Fruit fly (Drosophila melanogaster) whole organism, embryonic: ENCODE results near the gene Mocs1.

Experiments
- CG11085 ChIP-seq: fragments of 200-800 bp; sonication (Bioruptor generic); IDR thresholded peaks from 2 replicates; pipeline ENCODE4 v1.3.6; 2022; ENCODE audit warnings: missing biosample characterization, missing genetic modification characterization
- CG11247 ChIP-seq: fragments of 200-800 bp; sonication (Bioruptor generic); IDR thresholded peaks from 2 replicates; pipeline ENCODE4 v1.3.6; 2022; ENCODE audit warnings: missing biosample characterization, missing genetic modification characterization
- CG11560 ChIP-seq: fragments of 200-800 bp; sonication (Bioruptor generic); IDR thresholded peaks from 3 replicates; pipeline ENCODE4 v1.3.6; 2022; ENCODE audit warnings: missing biosample characterization, missing genetic modification characterization
- CG12744 ChIP-seq: fragments of 200-800 bp; sonication (Bioruptor generic); optimal IDR thresholded peaks from 2 replicates; lab custom pipeline; 2016; ENCODE audit warnings: missing biosample characterization, missing genetic modification characterization
- CG12769 ChIP-seq: fragments of 200-800 bp; sonication (Bioruptor generic); optimal IDR thresholded peaks from 2 replicates; lab custom pipeline; 2019; ENCODE audit warnings: missing biosample characterization, mild to moderate bottlenecking, missing genetic modification characterization, moderate library complexity
- CG13775 ChIP-seq: fragments of 200-800 bp; sonication (Bioruptor generic); optimal IDR thresholded peaks from 3 replicates; lab custom pipeline; 2017; ENCODE audit warnings: missing biosample characterization, mild to moderate bottlenecking, missing genetic modification characterization
- CG14965 ChIP-seq: fragments of 200-800 bp; sonication (Bioruptor generic); optimal IDR thresholded peaks from 2 replicates; lab custom pipeline; 2016; ENCODE audit warnings: missing biosample characterization, missing genetic modification characterization, borderline replicate concordance
- CG15601 ChIP-seq: fragments of 200-800 bp; sonication (Bioruptor generic); optimal IDR thresholded peaks from 3 replicates; lab custom pipeline; 2019; ENCODE audit warnings: missing biosample characterization, mild to moderate bottlenecking, missing genetic modification characterization, moderate library complexity
- CG17328 ChIP-seq: fragments of 200-800 bp; sonication (Bioruptor generic); IDR thresholded peaks from 2 replicates; pipeline ENCODE4 v1.3.6; 2022; ENCODE audit warnings: missing biosample characterization, missing genetic modification characterization
- CG2202 ChIP-seq: fragments of 200-800 bp; sonication (Bioruptor generic); optimal IDR thresholded peaks from 2 replicates; lab custom pipeline; 2018; ENCODE audit warnings: missing biosample characterization, mild to moderate bottlenecking, missing genetic modification characterization
- CG2875 ChIP-seq: fragments of 200-800 bp; sonication (Bioruptor generic); optimal IDR thresholded peaks from 2 replicates; lab custom pipeline; 2017; ENCODE audit warnings: missing biosample characterization, mild to moderate bottlenecking, missing genetic modification characterization, missing genetic modification reagents
- CG5953 ChIP-seq: fragments of 200-800 bp; sonication (Bioruptor generic); IDR thresholded peaks from 2 replicates; pipeline ENCODE4 v1.3.6; 2022; ENCODE audit warnings: missing biosample characterization, missing genetic modification characterization
- CG6254 ChIP-seq: fragments of 200-800 bp; sonication (Bioruptor generic); optimal IDR thresholded peaks from 3 replicates; lab custom pipeline; 2017; ENCODE audit warnings: mild to moderate bottlenecking, missing biosample characterization, missing genetic modification reagents, missing genetic modification characterization
- CG6791 ChIP-seq: fragments of 200-800 bp; sonication (Bioruptor generic); IDR thresholded peaks from 3 replicates; pipeline ENCODE4 v1.3.6; 2022; ENCODE audit warnings: missing biosample characterization, missing genetic modification characterization; ENCODE audit not compliant: partially characterized antibody
- CG7357 ChIP-seq: fragments of 200-800 bp; sonication (Bioruptor generic); IDR thresholded peaks from 3 replicates; pipeline ENCODE4 v1.3.6; 2022; ENCODE audit warnings: missing biosample characterization, missing genetic modification characterization
- CG7928 ChIP-seq: fragments of 200-800 bp; sonication (Bioruptor generic); optimal IDR thresholded peaks from 2 replicates; lab custom pipeline; 2017; ENCODE audit warnings: missing biosample characterization, mild to moderate bottlenecking, missing genetic modification characterization
- CG7963 ChIP-seq: fragments of 200-800 bp; sonication (Bioruptor generic); IDR thresholded peaks from 3 replicates; pipeline ENCODE4 v1.3.6; 2022; ENCODE audit warnings: missing biosample characterization, missing genetic modification characterization; ENCODE audit not compliant: partially characterized antibody
- CG8281 ChIP-seq: fragments of 200-800 bp; sonication (Bioruptor generic); optimal IDR thresholded peaks from 2 replicates; lab custom pipeline; 2018; ENCODE audit warnings: missing biosample characterization, mild to moderate bottlenecking, missing genetic modification characterization, moderate library complexity
- CrebB ChIP-seq: fragments of 200-800 bp; sonication (Bioruptor generic); optimal IDR thresholded peaks from 3 replicates; lab custom pipeline; 2018; ENCODE audit warnings: missing biosample characterization, mild to moderate bottlenecking, missing genetic modification characterization
- D19B ChIP-seq: fragments of 200-800 bp; sonication (Bioruptor generic); optimal IDR thresholded peaks from 2 replicates; lab custom pipeline; 2017; ENCODE audit warnings: missing biosample characterization, mild to moderate bottlenecking, missing genetic modification characterization
- Dip2 ChIP-seq: fragments of 200-800 bp; sonication (Bioruptor generic); IDR thresholded peaks from 2 replicates; pipeline ENCODE4 v1.3.6; 2022; ENCODE audit warnings: missing biosample characterization, missing genetic modification characterization
- Dip3 ChIP-seq: fragments of 200-800 bp; sonication (Bioruptor generic); optimal IDR thresholded peaks from 3 replicates; lab custom pipeline; 2016; ENCODE audit warnings: missing biosample characterization, missing genetic modification characterization
- Eip74EF ChIP-seq, 2 experiments: fragments of 200-800 bp in 1 of 2; fragments of >200 bp in 1 of 2; sonication (Bioruptor generic) in 1 of 2; optimal IDR thresholded peaks; 2 replicates each; lab custom pipeline; 2017 to 2019; ENCODE audit warnings: missing biosample characterization in 2 of 2, missing genetic modification characterization in 2 of 2, mild to moderate bottlenecking in 1 of 2, moderate library complexity in 1 of 2
- Jarid2 ChIP-seq: fragments of 200-800 bp; sonication (Bioruptor generic); optimal IDR thresholded peaks from 3 replicates; lab custom pipeline; 2017; ENCODE audit warnings: mild to moderate bottlenecking, missing biosample characterization, missing genetic modification reagents, missing genetic modification characterization
- Lpt ChIP-seq: fragments of >200 bp; optimal IDR thresholded peaks from 2 replicates; lab custom pipeline; 2018; ENCODE audit warnings: missing biosample characterization, missing genetic modification characterization
- Mes4 ChIP-seq: fragments of 200-800 bp; sonication (Bioruptor generic); optimal IDR thresholded peaks from 2 replicates; lab custom pipeline; 2016; ENCODE audit warnings: missing biosample characterization, missing genetic modification characterization
- Spps ChIP-seq: fragments of 200-800 bp; sonication (Bioruptor generic); optimal IDR thresholded peaks from 2 replicates; lab custom pipeline; 2018; ENCODE audit warnings: missing biosample characterization, mild to moderate bottlenecking, missing genetic modification characterization
- Sry-β ChIP-seq: fragments of 200-800 bp; sonication (Bioruptor generic); optimal IDR thresholded peaks from 2 replicates; lab custom pipeline; 2018; ENCODE audit warnings: missing biosample characterization, mild to moderate bottlenecking, missing genetic modification characterization, moderate library complexity
- ap ChIP-seq: fragments of 200-800 bp; sonication (Bioruptor generic); IDR thresholded peaks from 2 replicates; pipeline ENCODE4 v1.3.6; 2022; ENCODE audit warnings: missing biosample characterization, missing genetic modification characterization
- ash1 ChIP-seq: fragments of 200-800 bp; sonication (Bioruptor generic); optimal IDR thresholded peaks from 2 replicates; lab custom pipeline; 2018; ENCODE audit warnings: missing biosample characterization, mild to moderate bottlenecking, missing genetic modification characterization
- cas ChIP-seq: fragments of 200-800 bp; sonication (Bioruptor generic); IDR thresholded peaks from 2 replicates; pipeline ENCODE4 v1.3.6; 2022; ENCODE audit warnings: missing biosample characterization, missing genetic modification characterization
- chif ChIP-seq, 2 experiments: fragments of 200-800 bp; sonication (Bioruptor generic); optimal IDR thresholded peaks; 3 replicates each; lab custom pipeline; 2016; ENCODE audit warnings: missing biosample characterization in 2 of 2, missing genetic modification characterization in 2 of 2
- dati ChIP-seq: fragments of 200-800 bp; sonication (Bioruptor generic); IDR thresholded peaks from 2 replicates; pipeline ENCODE4 v1.3.6; 2022; ENCODE audit warnings: missing biosample characterization, missing genetic modification characterization
- esg ChIP-seq: fragments of 200-800 bp; sonication (Bioruptor generic); conservative IDR thresholded peaks from 2 replicates; pipeline ENCODE4 v1.3.6; 2022; ENCODE audit warnings: missing biosample characterization, missing genetic modification characterization
- eve ChIP-seq, 2 experiments: fragments of >200 bp; optimal IDR thresholded peaks; 2 replicates each; lab custom pipeline; 2017; ENCODE audit warnings: missing biosample characterization in 2 of 2, missing genetic modification characterization in 2 of 2
- gcm2 ChIP-seq: fragments of 200-800 bp; sonication (Bioruptor generic); optimal IDR thresholded peaks from 2 replicates; lab custom pipeline; 2016; ENCODE audit warnings: missing biosample characterization, missing genetic modification characterization
- gem ChIP-seq: fragments of 200-800 bp; sonication (Bioruptor generic); optimal IDR thresholded peaks from 2 replicates; lab custom pipeline; 2019; ENCODE audit warnings: missing biosample characterization, mild to moderate bottlenecking, missing genetic modification characterization, moderate library complexity
- hbn ChIP-seq: fragments of 200-800 bp; sonication (Bioruptor generic); IDR thresholded peaks from 2 replicates; pipeline ENCODE4 v1.3.6; 2022; ENCODE audit warnings: missing biosample characterization, missing genetic modification characterization; ENCODE audit not compliant: partially characterized antibody
- lab ChIP-seq: fragments of 200-800 bp; sonication (Bioruptor generic); optimal IDR thresholded peaks from 3 replicates; lab custom pipeline; 2017; ENCODE audit warnings: missing biosample characterization, missing genetic modification characterization, mild to moderate bottlenecking, moderate library complexity, missing genetic modification reagents
- lmd ChIP-seq: fragments of 200-800 bp; sonication (Bioruptor generic); IDR thresholded peaks from 2 replicates; pipeline ENCODE4 v1.3.6; 2022; ENCODE audit warnings: missing biosample characterization, missing genetic modification characterization
- lov ChIP-seq, 2 experiments: fragments of 200-800 bp in 1 of 2; fragments of >200 bp in 1 of 2; sonication (Bioruptor generic) in 1 of 2; IDR thresholded peaks in 1 of 2; optimal IDR thresholded peaks in 1 of 2; 2 replicates in 1 of 2; 3 replicates in 1 of 2; pipeline versions ENCODE4 v1.3.6 to Lab custom; 2017 to 2022; ENCODE audit warnings: missing biosample characterization in 1 of 2, missing genetic modification characterization in 1 of 2
- mirr ChIP-seq: fragments of 200-800 bp; sonication (Bioruptor generic); optimal IDR thresholded peaks from 3 replicates; lab custom pipeline; 2018; ENCODE audit warnings: missing biosample characterization, mild to moderate bottlenecking, missing genetic modification characterization
- odd ChIP-seq: fragments of 200-800 bp; sonication (Bioruptor generic); optimal IDR thresholded peaks from 2 replicates; lab custom pipeline; 2017; ENCODE audit warnings: missing biosample characterization, mild to moderate bottlenecking, missing genetic modification characterization
- psq ChIP-seq: fragments of 200-800 bp; sonication (Bioruptor generic); optimal IDR thresholded peaks from 2 replicates; lab custom pipeline; 2017; ENCODE audit warnings: missing biosample characterization, missing genetic modification characterization
- repo ChIP-seq: fragments of 200-800 bp; sonication (Bioruptor generic); optimal IDR thresholded peaks from 2 replicates; lab custom pipeline; 2016; ENCODE audit warnings: missing biosample characterization, missing genetic modification characterization
- shn ChIP-seq: fragments of 200-800 bp; sonication (Bioruptor generic); optimal IDR thresholded peaks from 3 replicates; lab custom pipeline; 2016; ENCODE audit warnings: missing biosample characterization, missing genetic modification characterization
- sima ChIP-seq: fragments of 200-800 bp; sonication (Bioruptor generic); optimal IDR thresholded peaks from 2 replicates; lab custom pipeline; 2016; ENCODE audit warnings: missing biosample characterization, missing genetic modification characterization
- tin ChIP-seq: fragments of 200-800 bp; sonication (Bioruptor generic); optimal IDR thresholded peaks from 3 replicates; lab custom pipeline; 2016; ENCODE audit warnings: missing biosample characterization, missing genetic modification characterization

The Mocs1 gene

dm6 chr3L:11084557-11085231, 14.4 kb downstream of the Mocs1 start (continued):
- TF ChIP-seq lab (GFP tag; lab: Kevin White, UChicago) (peak; percentile 94), gem (peak; percentile 98), esg (GFP tag; lab: Robert Waterston, UW) (peak; percentile 93), CG15601 (peak; percentile 98), CG11560 (peak; percentile 74), repo (GFP tag; lab: Kevin White, UChicago) (peak; percentile 96), Eip74EF (GFP tag; optimal IDR thresholded peaks at IDR 0.05; lab: Kevin White, UChicago) (peak in 1 of 2 experiments; percentile 98), eve (GFP tag; optimal IDR thresholded peaks at IDR 0.05; lab: Kevin White, UChicago) (peak in 1 of 2 experiments; percentile 72), lov (optimal IDR thresholded peaks at IDR 0.05; lab: Kevin White, UChicago) (no peak), lov (GFP tag; IDR thresholded peaks at IDR 0.05; lab: Robert Waterston, UW) (peak; percentile 97), Spps (tag; lab: Kevin White, UChicago) (peak; percentile 96), CG5953 (GFP tag; lab: Robert Waterston, UW) (peak; percentile 95), CG14965 (GFP tag; lab: Kevin White, UChicago) (peak; percentile 85), hbn (no peak), Mes4 (peak; percentile 98), mirr (GFP tag; lab: Kevin White, UChicago) (no peak), Dip2 (GFP tag; lab: Robert Waterston, UW) (peak; percentile 36; the same call in 1 of the 2 replicates), chif (GFP tag; optimal IDR thresholded peaks at IDR 0.05; lab: Kevin White, UChicago) (peak; percentile 98), D19B (peak; percentile 66), sima (GFP tag; lab: Kevin White, UChicago) (peak; percentile 91), tin (peak; percentile 97), Lpt (GFP tag; lab: Kevin White, UChicago) (no peak), CG2875 (peak; percentile 96), CG13775 (peak; percentile 94), CG7963 (GFP tag; lab: Robert Waterston, UW) (no peak), CG6791 (no peak), dati (GFP tag; lab: Robert Waterston, UW) (peak; percentile 90), cas (peak; percentile 78), CG12769 (tag; lab: Kevin White, UChicago) (peak; percentile 94), lmd (GFP tag; lab: Robert Waterston, UW) (peak; percentile 95), CG8281 (tag; lab: Kevin White, UChicago) (peak; percentile 88), CG2202 (tag; lab: Kevin White, UChicago) (peak; percentile 98), CG12744 (peak; percentile 96), Jarid2 (GFP tag; lab: Kevin White, UChicago) (peak; percentile 83), CG11247 (GFP tag; lab: Robert Waterston, UW) (peak; percentile 89), CrebB (tag; lab: Kevin White, UChicago) (peak; percentile 95), odd (GFP tag; lab: Kevin White, UChicago) (peak; percentile 95), ash1 (GFP tag; lab: Kevin White, UChicago) (peak; percentile 33), gcm2 (GFP tag; lab: Kevin White, UChicago) (peak; percentile 95), CG11085 (GFP tag; lab: Robert Waterston, UW) (peak; percentile 82), ap (GFP tag; lab: Robert Waterston, UW) (peak; percentile 97), Sry-β (peak; percentile 68), CG17328 (GFP tag; lab: Robert Waterston, UW) (peak; percentile 99), CG7928 (GFP tag; lab: Kevin White, UChicago) (peak; percentile 61), CG6254 (GFP tag; lab: Kevin White, UChicago) (peak; percentile 96), psq (GFP tag; lab: Kevin White, UChicago) (peak; percentile 91), Dip3 (GFP tag; lab: Kevin White, UChicago) (peak; percentile 89), CG7357 (GFP tag; lab: Robert Waterston, UW) (peak; percentile 87; the same call in 2 of the 3 replicates), shn (GFP tag; lab: Kevin White, UChicago) (peak; percentile 92)
